Worm (Caenorhabditis elegans): ENCODE data around the gene fbxa-67.

DNA sequence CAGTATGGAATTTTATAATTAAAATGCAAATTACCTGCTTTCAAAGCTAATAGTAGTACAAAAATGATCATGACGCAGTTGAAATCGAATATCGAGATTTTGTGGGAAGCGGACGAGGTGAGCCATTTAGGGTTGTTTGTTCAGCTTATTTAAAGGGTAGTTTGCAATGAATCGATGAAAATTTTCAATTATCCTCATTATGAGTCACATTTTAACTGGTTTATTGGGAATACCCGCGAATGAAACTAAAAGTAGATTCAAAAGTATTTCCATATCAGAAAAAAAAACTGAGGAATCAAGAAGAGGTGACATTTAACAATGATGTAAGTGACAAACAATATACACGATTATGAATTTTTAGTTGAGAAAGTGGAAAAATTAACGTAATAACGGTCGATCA, 31.1 kb downstream of the fbxa-67 start, which contains the start of gene F23H11.7:
- no peak for TF ChIP-seq tra-4 (tag; optimal IDR thresholded peaks at IDR 0.05)
- no peak for TF ChIP-seq F13C5.2 (tag; optimal IDR thresholded peaks at IDR 0.05)
- TF ChIP-seq ama-1 (optimal IDR thresholded peaks at IDR 0.05) = no peak
- TF ChIP-seq hnd-1 (tag; optimal IDR thresholded peaks at IDR 0.05) = no peak
- TF ChIP-seq aly-1 (tag; optimal IDR thresholded peaks at IDR 0.05) = no peak
- TF ChIP-seq hmg-4 (GFP tag; optimal IDR thresholded peaks at IDR 0.05) = no peak
- no peak for TF ChIP-seq B0310.2 (tag; optimal IDR thresholded peaks at IDR 0.05)
- no peak for TF ChIP-seq ceh-13 (GFP tag; optimal IDR thresholded peaks at IDR 0.05)
- no peak for TF ChIP-seq tbx-37 (GFP tag; conservative IDR thresholded peaks at IDR 0.05)
- no peak for TF ChIP-seq scrt-1 (GFP tag; IDR thresholded peaks at IDR 0.05)

All from whole organism, early embryonic.